Fruit fly (Drosophila melanogaster) whole organism: ENCODE data around the gene CG33062.

Experiments used
- CG8478 ChIP-seq: fragments of >200 bp; optimal IDR thresholded peaks from 2 replicates; lab custom pipeline; 2018; ENCODE audit warnings: inconsistent platforms
- Dll ChIP-seq: fragments of >200 bp; optimal IDR thresholded peaks from 2 replicates; lab custom pipeline; 2017
- EcR ChIP-seq, 2 experiments: fragments of >200 bp; optimal IDR thresholded peaks; 2 replicates each; lab custom pipeline; 2017; ENCODE audit warnings: missing biosample characterization in 2 of 2, missing genetic modification characterization in 2 of 2, missing genetic modification reagents in 2 of 2
- psq ChIP-seq: fragments of >200 bp; optimal IDR thresholded peaks from 2 replicates; lab custom pipeline; 2017
- usp ChIP-seq: fragments of >200 bp; optimal IDR thresholded peaks from 2 replicates; lab custom pipeline; 2017; ENCODE audit warnings: missing biosample characterization, missing genetic modification characterization, mixed read lengths

DNA sequence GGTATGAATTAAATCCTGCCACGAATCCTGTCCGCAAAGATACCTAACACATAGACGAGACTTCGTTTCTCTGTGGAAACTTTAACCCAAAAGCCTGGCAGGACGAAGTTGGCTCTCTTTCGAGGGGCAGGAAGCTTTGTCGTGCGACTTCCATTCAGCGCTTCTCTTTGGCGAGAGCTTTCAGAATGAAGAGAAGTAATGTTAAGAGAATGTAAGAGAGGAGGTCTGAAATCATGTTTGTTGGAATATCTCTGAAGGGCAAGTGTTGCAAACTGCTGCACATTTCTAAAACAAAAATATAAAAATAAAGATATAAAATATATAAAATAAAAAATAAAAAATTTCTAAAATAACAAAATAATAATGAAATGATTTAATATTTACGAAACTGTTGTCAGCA lies 35.8 kb upstream of the CG33062 start:
- TF ChIP-seq CG8478, result no peak
- TF ChIP-seq psq, result no peak
- no peak for TF ChIP-seq Dll (lab: Kevin White, UChicago)
- no peak for TF ChIP-seq EcR (GFP tag; optimal IDR thresholded peaks at IDR 0.05; lab: Kevin White, UChicago)
- TF ChIP-seq usp, result no peak
